Worm (Caenorhabditis elegans): Measurements from ENCODE around the gene F49C5.12.

- TF ChIP-seq tra-4 (tag; optimal IDR thresholded peaks at IDR 0.05), result no peak
- no peak for TF ChIP-seq hmg-4 (GFP tag; optimal IDR thresholded peaks at IDR 0.05)
- no peak for TF ChIP-seq flt-1 (GFP tag; IDR thresholded peaks at IDR 0.05)
- no peak for TF ChIP-seq scrt-1 (GFP tag; IDR thresholded peaks at IDR 0.05)
- TF ChIP-seq B0310.2 (tag; optimal IDR thresholded peaks at IDR 0.05), result no peak
- TF ChIP-seq ets-7 (tag; optimal IDR thresholded peaks at IDR 0.05), result no peak
- no peak for TF ChIP-seq aly-1 (tag; optimal IDR thresholded peaks at IDR 0.05)
- no peak for TF ChIP-seq ama-1 (optimal IDR thresholded peaks at IDR 0.05)
- no peak for TF ChIP-seq pes-1 (GFP tag; IDR thresholded peaks at IDR 0.05)
- TF ChIP-seq F13C5.2 (tag; optimal IDR thresholded peaks at IDR 0.05), result no peak
- no peak for TF ChIP-seq hnd-1 (tag; optimal IDR thresholded peaks at IDR 0.05)
- no peak for TF ChIP-seq ceh-13 (GFP tag; optimal IDR thresholded peaks at IDR 0.05)
- no peak for TF ChIP-seq tbx-37 (GFP tag; conservative IDR thresholded peaks at IDR 0.05)
- no peak for TF ChIP-seq tbx-11 (GFP tag; IDR thresholded peaks at IDR 0.05)
Measured at ce11 chrII:12606900-12607299, 46.8 kb upstream of the F49C5.12 start, which contains the start of gene Y38E10A.8.

Measured in whole organism, early embryonic.